Worm (Caenorhabditis elegans): ENCODE results near the gene K02C4.2.
A peak's percentile ranks its signal among the peaks of the same experiment; 100 is the strongest.

Gene K02C4.2

ce11 chrII:8027663-8028062 is 47.9 kb upstream of the K02C4.2 start, which contains the start of gene swsn-7:
Gene swsn-7, minus strand, starts transcription at chrII:8027763.
- TF ChIP-seq nhr-77 (tag; optimal IDR thresholded peaks at IDR 0.05) (no peak), rbr-2 (tag; optimal IDR thresholded peaks at IDR 0.05) (no peak), jun-1 (tag; optimal IDR thresholded peaks at IDR 0.05) (no peak), F26F4.8 (GFP tag; conservative IDR thresholded peaks at IDR 0.05) (no peak), mdt-29 (GFP tag; IDR thresholded peaks at IDR 0.05) (no peak), R02D3.7 (tag; optimal IDR thresholded peaks at IDR 0.05) (no peak), skn-1 (tag; optimal IDR thresholded peaks at IDR 0.05) (no peak), Y105C5A.15 (GFP tag; IDR thresholded peaks at IDR 0.05) (no peak), unc-130 (GFP tag; optimal IDR thresholded peaks at IDR 0.05) (no peak), nhr-6 (tag; optimal IDR thresholded peaks at IDR 0.05) (no peak)

ce11 chrII:8028246-8028694 is 47.3 kb upstream of the K02C4.2 start:
- TF ChIP-seq jun-1 (tag; optimal IDR thresholded peaks at IDR 0.05), result peak; percentile 67
- TF ChIP-seq rbr-2 (tag; optimal IDR thresholded peaks at IDR 0.05), result peak; percentile 97
- peak; percentile 97 for TF ChIP-seq hmg-1.1 (GFP tag; IDR thresholded peaks at IDR 0.05)
- TF ChIP-seq nhr-77 (tag; optimal IDR thresholded peaks at IDR 0.05), result peak; percentile 55
- TF ChIP-seq daf-12 (tag; optimal IDR thresholded peaks at IDR 0.05), result no peak
- no peak for TF ChIP-seq ztf-11 (tag; optimal IDR thresholded peaks at IDR 0.05)
- TF ChIP-seq aha-1 (tag), result peak; percentile 99
- peak; percentile 32 to 93 for TF ChIP-seq hif-1 (tag; optimal IDR thresholded peaks at IDR 0.05)
- TF ChIP-seq nhr-42 (GFP tag; IDR thresholded peaks at IDR 0.05), result 0 out of 2 replicates have a peak, but pooled peaks have one; percentile 62
- peak; percentile 90 for TF ChIP-seq nhr-48 (tag; optimal IDR thresholded peaks at IDR 0.05)
- no peak for TF ChIP-seq egl-27 (tag; optimal IDR thresholded peaks at IDR 0.05)
- TF ChIP-seq lin-1 (GFP tag; IDR thresholded peaks at IDR 0.05), result peak; percentile 53; the same call in 1 of the 2 replicates
- TF ChIP-seq Y48G9A.11 (GFP tag; IDR thresholded peaks at IDR 0.05), result 0 out of 2 replicates have a peak, but pooled peaks have one; percentile 14
- TF ChIP-seq F49E8.2 (tag; optimal IDR thresholded peaks at IDR 0.05; ENCODE audit: borderline replicate concordance), result no peak
- peak; percentile 65 for TF ChIP-seq nhr-102 (tag; optimal IDR thresholded peaks at IDR 0.05)
- TF ChIP-seq dpl-1 (GFP tag; optimal IDR thresholded peaks at IDR 0.05), result peak; percentile 70
- TF ChIP-seq F26F4.8 (GFP tag; conservative IDR thresholded peaks at IDR 0.05), result no peak
- TF ChIP-seq lin-13 (GFP tag; optimal IDR thresholded peaks at IDR 0.05), result peak; percentile 86
- TF ChIP-seq pha-4 (GFP tag; IDR thresholded peaks at IDR 0.05), result peak; percentile 83; the same call in 1 of the 2 replicates
- no peak for TF ChIP-seq pha-4 (tag; optimal IDR thresholded peaks at IDR 0.05)
- peak; percentile 52 to 81 for TF ChIP-seq mdl-1 (tag; optimal IDR thresholded peaks at IDR 0.05)
- no peak for TF ChIP-seq ces-1 (GFP tag; optimal IDR thresholded peaks at IDR 0.05)
- 0 out of 2 replicates have a peak, but pooled peaks have one; percentile 54 for TF ChIP-seq dmd-8 (GFP tag; IDR thresholded peaks at IDR 0.05)
- TF ChIP-seq lir-3 (tag; optimal IDR thresholded peaks at IDR 0.05), result peak; percentile 98
- no peak for TF ChIP-seq cey-2 (tag; optimal IDR thresholded peaks at IDR 0.05; ENCODE audit: borderline replicate concordance, insufficient read depth)
- no peak for TF ChIP-seq ZK546.5 (tag; optimal IDR thresholded peaks at IDR 0.05)
- TF ChIP-seq ceh-62 (tag; optimal IDR thresholded peaks at IDR 0.05), result no peak
- TF ChIP-seq dmd-9 (GFP tag; IDR thresholded peaks at IDR 0.05), result peak; percentile 55; the same call in 1 of the 2 replicates
- no peak for TF ChIP-seq unc-39 (tag; optimal IDR thresholded peaks at IDR 0.05)
- TF ChIP-seq zag-1 (tag; optimal IDR thresholded peaks at IDR 0.05), result peak; percentile 6
- TF ChIP-seq php-3 (GFP tag; IDR thresholded peaks at IDR 0.05), result peak; percentile 77
- TF ChIP-seq lsy-2 (tag; optimal IDR thresholded peaks at IDR 0.05), result peak; percentile 65 to 81
- no peak for TF ChIP-seq ceh-82 (tag; optimal IDR thresholded peaks at IDR 0.05)
- peak; percentile 43; the same call in 1 of the 2 replicates for TF ChIP-seq ceh-44 (GFP tag; IDR thresholded peaks at IDR 0.05)
- peak; percentile 76 for TF ChIP-seq mdt-29 (GFP tag; IDR thresholded peaks at IDR 0.05)
- TF ChIP-seq Y75B8A.6 (GFP tag; IDR thresholded peaks at IDR 0.05), result 0 out of 2 replicates have a peak, but pooled peaks have one; percentile 48
- TF ChIP-seq ceh-20 (GFP tag; IDR thresholded peaks at IDR 0.05), result peak; percentile 93
- TF ChIP-seq ZK337.2 (GFP tag; IDR thresholded peaks at IDR 0.05), result peak; percentile 43; the same call in 1 of the 2 replicates
- peak; percentile 84 for TF ChIP-seq spr-1 (tag; optimal IDR thresholded peaks at IDR 0.05)
- TF ChIP-seq snpc-1.2 (GFP tag; IDR thresholded peaks at IDR 0.05), result no peak
- TF ChIP-seq lin-39 (tag; optimal IDR thresholded peaks at IDR 0.05), result no peak
- TF ChIP-seq ztf-7 (tag; optimal IDR thresholded peaks at IDR 0.05), result no peak
- no peak for TF ChIP-seq nhr-111 (GFP tag; optimal IDR thresholded peaks at IDR 0.05)
